Fruit fly (Drosophila melanogaster): ENCODE measurements around the gene Uch-L5.

Uch-L5 gene

DNA sequence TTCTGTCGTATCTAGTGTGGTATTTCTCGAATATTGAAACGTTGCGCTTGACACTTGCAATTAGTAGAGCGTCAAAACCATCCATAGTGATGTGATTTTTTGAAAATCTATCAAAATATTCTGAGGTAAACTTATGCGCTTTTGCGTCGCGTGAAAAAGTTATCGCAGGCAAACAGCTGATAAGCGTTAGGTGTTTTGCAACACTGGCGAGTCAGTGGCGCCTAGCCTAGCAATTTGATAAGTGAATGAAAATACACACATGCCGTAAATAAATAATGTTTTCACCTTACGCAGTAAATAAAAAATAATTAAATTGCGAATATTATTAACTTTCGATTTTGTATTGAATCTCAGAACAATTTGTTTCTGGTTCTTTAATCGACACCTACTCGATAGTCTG lies 41.5 kb downstream of the Uch-L5 start, which contains the start of gene CG42526 (continued):
- TF ChIP-seq dan (GFP tag; IDR thresholded peaks at IDR 0.05) = no peak
- TF ChIP-seq NC2α (GFP tag; optimal IDR thresholded peaks at IDR 0.05) = no peak
- no peak for TF ChIP-seq tll (GFP tag; optimal IDR thresholded peaks at IDR 0.05)
- peak; percentile 54; the same call in 2 of the 3 replicates for TF ChIP-seq ken (GFP tag; IDR thresholded peaks at IDR 0.05)
- no peak for TF ChIP-seq CG3407 (GFP tag; optimal IDR thresholded peaks at IDR 0.05)
- no peak for TF ChIP-seq hkb (optimal IDR thresholded peaks at IDR 0.05)
- peak; percentile 28; the same call in 1 of the 2 replicates for TF ChIP-seq hkb (GFP tag; IDR thresholded peaks at IDR 0.05)
- no peak for TF ChIP-seq gsb (GFP tag; IDR thresholded peaks at IDR 0.05)
- TF ChIP-seq unc-4 (GFP tag; IDR thresholded peaks at IDR 0.05; ENCODE audit: partially characterized antibody) = peak; percentile 74
- TF ChIP-seq CG8765 (GFP tag; IDR thresholded peaks at IDR 0.05) = no peak
- no peak for TF ChIP-seq CG2129 (GFP tag; IDR thresholded peaks at IDR 0.05; ENCODE audit: partially characterized antibody)
- no peak for TF ChIP-seq fru (optimal IDR thresholded peaks at IDR 0.05)
- TF ChIP-seq CG4707 (GFP tag; optimal IDR thresholded peaks at IDR 0.05) = no peak
- TF ChIP-seq CG11560 (tag; IDR thresholded peaks at IDR 0.05) = peak; percentile 78; the same call in 2 of the 3 replicates
- no peak for TF ChIP-seq CG6272 (GFP tag; IDR thresholded peaks at IDR 0.05)
- no peak for TF ChIP-seq mirr (GFP tag; optimal IDR thresholded peaks at IDR 0.05)
- TF ChIP-seq Ets65A (GFP tag) = peak; percentile 93
- TF ChIP-seq C15 (GFP tag; IDR thresholded peaks at IDR 0.05) = no peak
- no peak for TF ChIP-seq Dfd (GFP tag; optimal IDR thresholded peaks at IDR 0.05)
- no peak for TF ChIP-seq mam (GFP tag; optimal IDR thresholded peaks at IDR 0.05)
- no peak for TF ChIP-seq Fer3 (tag; optimal IDR thresholded peaks at IDR 0.05)
- peak; percentile 4 for TF ChIP-seq CG13894 (tag; optimal IDR thresholded peaks at IDR 0.05)
- TF ChIP-seq wek (GFP tag; optimal IDR thresholded peaks at IDR 0.05) = no peak
- peak; percentile 2 for TF ChIP-seq Abd-B (GFP tag; optimal IDR thresholded peaks at IDR 0.05)
- TF ChIP-seq CG11085 (GFP tag; IDR thresholded peaks at IDR 0.05) = no peak
- no peak for TF ChIP-seq B-H1 (GFP tag; IDR thresholded peaks at IDR 0.05)
- TF ChIP-seq HLHmδ (GFP tag; optimal IDR thresholded peaks at IDR 0.05) = no peak
- no peak for TF ChIP-seq salm (tag; optimal IDR thresholded peaks at IDR 0.05)
- TF ChIP-seq aop (GFP tag; IDR thresholded peaks at IDR 0.05) = no peak
- no peak for TF ChIP-seq hth (optimal IDR thresholded peaks at IDR 0.05)
- TF ChIP-seq ham (GFP tag; IDR thresholded peaks at IDR 0.05) = no peak
- TF ChIP-seq wor (GFP tag; IDR thresholded peaks at IDR 0.05) = no peak
- no peak for TF ChIP-seq sqz (GFP tag; optimal IDR thresholded peaks at IDR 0.05)
- no peak for TF ChIP-seq bcd (GFP tag; optimal IDR thresholded peaks at IDR 0.05)
- TF ChIP-seq Taf1 (GFP tag; IDR thresholded peaks at IDR 0.05) = no peak; the same call in 1 of the 2 replicates
- peak; percentile 82 for TF ChIP-seq lilli (GFP tag; optimal IDR thresholded peaks at IDR 0.05)
- no peak for TF ChIP-seq sima (GFP tag; optimal IDR thresholded peaks at IDR 0.05)
- TF ChIP-seq dysf (GFP tag; IDR thresholded peaks at IDR 0.05) = no peak
- TF ChIP-seq CG4730 (GFP tag; IDR thresholded peaks at IDR 0.05) = no peak
- no peak for TF ChIP-seq Tbp (GFP tag; optimal IDR thresholded peaks at IDR 0.05)
- no peak for TF ChIP-seq schlank (tag; optimal IDR thresholded peaks at IDR 0.05)
- no peak for TF ChIP-seq Hr39 (optimal IDR thresholded peaks at IDR 0.05)
- no peak for TF ChIP-seq CG4820 (GFP tag; optimal IDR thresholded peaks at IDR 0.05)
- TF ChIP-seq trem (tag; optimal IDR thresholded peaks at IDR 0.05) = peak; percentile 25
- TF ChIP-seq CG4424 (GFP tag; optimal IDR thresholded peaks at IDR 0.05) = no peak
- TF ChIP-seq Elba2 (GFP tag; optimal IDR thresholded peaks at IDR 0.05) = no peak
- TF ChIP-seq CG2875 (GFP tag; optimal IDR thresholded peaks at IDR 0.05) = no peak
- TF ChIP-seq E2f1 (GFP tag; IDR thresholded peaks at IDR 0.05) = no peak
- 0 out of 2 replicates have a peak, but pooled peaks have one; percentile 11 for TF ChIP-seq CG10321 (GFP tag; IDR thresholded peaks at IDR 0.05)
- TF ChIP-seq pho (GFP tag; optimal IDR thresholded peaks at IDR 0.05) = peak; percentile 56
- no peak for TF ChIP-seq nerfin-2 (GFP tag; IDR thresholded peaks at IDR 0.05; ENCODE audit: partially characterized antibody)
- no peak for TF ChIP-seq CG10959 (GFP tag; IDR thresholded peaks at IDR 0.05)
- TF ChIP-seq CG4854 (GFP tag; optimal IDR thresholded peaks at IDR 0.05) = peak; percentile 34
- TF ChIP-seq Nf-YB (GFP tag; optimal IDR thresholded peaks at IDR 0.05) = no peak
